Fruit fly (Drosophila melanogaster) whole organism, embryonic: ENCODE data around the gene kek4.

Experiments
- odd ChIP-seq: fragments of 200-800 bp; sonication (Bioruptor generic); optimal IDR thresholded peaks from 2 replicates; lab custom pipeline; 2017; ENCODE audit warnings: missing biosample characterization, mild to moderate bottlenecking, missing genetic modification characterization
- toy ChIP-seq: fragments of 200-800 bp; sonication (Bioruptor generic); IDR thresholded peaks from 2 replicates; pipeline ENCODE4 v1.3.6; 2022; ENCODE audit warnings: missing biosample characterization, missing genetic modification characterization

DNA sequence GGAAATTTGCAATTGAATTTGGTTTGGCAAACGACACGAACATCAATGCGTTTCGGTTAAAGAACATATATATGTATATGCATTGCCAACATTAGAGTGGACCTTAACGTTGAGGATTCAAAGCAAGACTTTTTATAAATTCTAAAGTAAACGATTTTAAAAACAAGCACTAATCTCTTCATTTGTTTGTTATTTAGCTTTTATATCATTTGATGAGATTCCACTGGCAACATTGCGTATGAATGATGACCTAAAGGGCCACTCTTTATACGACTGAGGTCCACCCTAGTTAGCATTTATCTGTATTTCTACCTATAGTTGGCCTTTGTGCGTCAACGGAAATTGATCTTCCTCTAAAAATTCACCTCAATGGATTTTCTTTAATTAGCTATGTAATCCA is 43.6 kb upstream of the kek4 start:
- no peak for TF ChIP-seq toy (GFP tag; lab: Robert Waterston, UW)
- no peak for TF ChIP-seq odd (GFP tag; lab: Kevin White, UChicago)
